Worm (Caenorhabditis elegans) whole organism, L4 larva: ENCODE results near the gene Y39A3CL.7.

Experiments
- ceh-28 ChIP-seq: fragments of 150-350 bp; optimal IDR thresholded peaks from 2 replicates; lab custom pipeline; 2014; ENCODE audit warnings: missing biosample characterization, missing genetic modification reagents, missing genetic modification characterization
- gei-8 ChIP-seq: fragments of 200-800 bp; sonication (Bioruptor generic); optimal IDR thresholded peaks from 2 replicates; lab custom pipeline; 2018; ENCODE audit warnings: mild to moderate bottlenecking, missing genetic modification characterization, missing compliant biosample characterization

The Y39A3CL.7 gene

ce11 chrIII:1882678-1883077 is 58.0 kb downstream of the Y39A3CL.7 start:
- TF ChIP-seq gei-8 (GFP tag; lab: Kevin White, UChicago) = no peak
- TF ChIP-seq ceh-28 (tag; lab: Kevin White, UChicago) = peak; percentile 83
